Fruit fly (Drosophila melanogaster): ENCODE results near the gene Trs20.

Trs20 gene

dm6 chr3L:16131264-16132066 lies at the start of gene Trs20, which contains the start of gene elg1:
Gene Trs20, minus strand, starts transcription at chr3L:16131632.
Gene elg1, plus strand, starts transcription at chr3L:16132028.
- TF ChIP-seq CG5204 (GFP tag; optimal IDR thresholded peaks at IDR 0.05) (no peak), Clk (GFP tag; optimal IDR thresholded peaks at IDR 0.05) (no peak), cnc (optimal IDR thresholded peaks at IDR 0.05) (no peak), kay (GFP tag; ENCODE audit: borderline replicate concordance) (no peak), Mnt (GFP tag; optimal IDR thresholded peaks at IDR 0.05) (peak; percentile 73), CG7045 (GFP tag; optimal IDR thresholded peaks at IDR 0.05) (peak; percentile 56), toe (GFP tag; optimal IDR thresholded peaks at IDR 0.05) (no peak), CG12768 (GFP tag; optimal IDR thresholded peaks at IDR 0.05) (peak; percentile 81), CG1620 (GFP tag; optimal IDR thresholded peaks at IDR 0.05) (peak; percentile 38), cic (GFP tag; optimal IDR thresholded peaks at IDR 0.05) (peak; percentile 24), ovo (GFP tag; optimal IDR thresholded peaks at IDR 0.05) (peak; percentile 58), Hr96 (GFP tag; optimal IDR thresholded peaks at IDR 0.05) (no peak), CG14711 (tag; optimal IDR thresholded peaks at IDR 0.05) (peak; percentile 71), tj (GFP tag; optimal IDR thresholded peaks at IDR 0.05) (peak; percentile 37), bab1 (GFP tag; optimal IDR thresholded peaks at IDR 0.05) (no peak), Crg-1 (GFP tag; optimal IDR thresholded peaks at IDR 0.05) (peak; percentile 82), pad (GFP tag; optimal IDR thresholded peaks at IDR 0.05) (peak; percentile 81), CG11617 (GFP tag; optimal IDR thresholded peaks at IDR 0.05) (peak; percentile 67), CG33017 (tag; optimal IDR thresholded peaks at IDR 0.05) (peak; percentile 72), CG7101 (tag; optimal IDR thresholded peaks at IDR 0.05) (peak; percentile 79)

dm6 chr3L:16178433-16178832 lies 47.0 kb upstream of the Trs20 start:
- TF ChIP-seq CG5204 (GFP tag; optimal IDR thresholded peaks at IDR 0.05) (peak; percentile 4), toe (GFP tag; optimal IDR thresholded peaks at IDR 0.05) (no peak)

dm6 chr3L:16177751-16178150 lies 46.3 kb upstream of the Trs20 start:
- TF ChIP-seq CG33017 (tag; optimal IDR thresholded peaks at IDR 0.05) (no peak), Mnt (GFP tag; optimal IDR thresholded peaks at IDR 0.05) (no peak), CG14711 (tag; optimal IDR thresholded peaks at IDR 0.05) (no peak), CG12768 (GFP tag; optimal IDR thresholded peaks at IDR 0.05) (no peak), CG1620 (GFP tag; optimal IDR thresholded peaks at IDR 0.05) (no peak), Crg-1 (GFP tag; optimal IDR thresholded peaks at IDR 0.05) (no peak), cnc (optimal IDR thresholded peaks at IDR 0.05) (no peak), toe (GFP tag; optimal IDR thresholded peaks at IDR 0.05) (no peak), CG7101 (tag; optimal IDR thresholded peaks at IDR 0.05) (no peak), Hr96 (GFP tag; optimal IDR thresholded peaks at IDR 0.05) (no peak), kay (GFP tag; ENCODE audit: borderline replicate concordance) (no peak), cic (GFP tag; optimal IDR thresholded peaks at IDR 0.05) (no peak), Clk (GFP tag; optimal IDR thresholded peaks at IDR 0.05) (no peak), CG7045 (GFP tag; optimal IDR thresholded peaks at IDR 0.05) (no peak), CG5204 (GFP tag; optimal IDR thresholded peaks at IDR 0.05) (no peak)

dm6 chr3L:16177309-16177708 lies 45.9 kb upstream of the Trs20 start:
- TF ChIP-seq toe (GFP tag; optimal IDR thresholded peaks at IDR 0.05) (no peak), CG5204 (GFP tag; optimal IDR thresholded peaks at IDR 0.05) (no peak), bab1 (GFP tag; optimal IDR thresholded peaks at IDR 0.05) (no peak), tj (GFP tag; optimal IDR thresholded peaks at IDR 0.05) (no peak)

- no peak for TF ChIP-seq Clk (GFP tag; optimal IDR thresholded peaks at IDR 0.05)
- TF ChIP-seq pad (GFP tag; optimal IDR thresholded peaks at IDR 0.05): no peak
- TF ChIP-seq kay (GFP tag; ENCODE audit: borderline replicate concordance): no peak
- no peak for TF ChIP-seq cnc (optimal IDR thresholded peaks at IDR 0.05)
- TF ChIP-seq CG14711 (tag; optimal IDR thresholded peaks at IDR 0.05): no peak
- TF ChIP-seq CG5204 (GFP tag; optimal IDR thresholded peaks at IDR 0.05): no peak
- TF ChIP-seq CG33017 (tag; optimal IDR thresholded peaks at IDR 0.05): no peak
- no peak for TF ChIP-seq bab1 (GFP tag; optimal IDR thresholded peaks at IDR 0.05)
- TF ChIP-seq Crg-1 (GFP tag; optimal IDR thresholded peaks at IDR 0.05): no peak
These were observed 45.1 kb upstream of the Trs20 start for dm6 chr3L:16176492-16176891.

dm6 chr3L:16175628-16176263 lies 44.3 kb upstream of the Trs20 start:
- TF ChIP-seq bab1 (GFP tag; optimal IDR thresholded peaks at IDR 0.05): no peak
- TF ChIP-seq cic (GFP tag; optimal IDR thresholded peaks at IDR 0.05): no peak
- no peak for TF ChIP-seq CG5204 (GFP tag; optimal IDR thresholded peaks at IDR 0.05)
- no peak for TF ChIP-seq Clk (GFP tag; optimal IDR thresholded peaks at IDR 0.05)
- no peak for TF ChIP-seq CG7045 (GFP tag; optimal IDR thresholded peaks at IDR 0.05)
- no peak for TF ChIP-seq CG11617 (GFP tag; optimal IDR thresholded peaks at IDR 0.05)

dm6 chr3L:16174778-16175177 lies 43.3 kb upstream of the Trs20 start:
- TF ChIP-seq CG5204 (GFP tag; optimal IDR thresholded peaks at IDR 0.05) (no peak), cnc (optimal IDR thresholded peaks at IDR 0.05) (no peak), CG7045 (GFP tag; optimal IDR thresholded peaks at IDR 0.05) (no peak), CG14711 (tag; optimal IDR thresholded peaks at IDR 0.05) (no peak), toe (GFP tag; optimal IDR thresholded peaks at IDR 0.05) (no peak), bab1 (GFP tag; optimal IDR thresholded peaks at IDR 0.05) (no peak), tj (GFP tag; optimal IDR thresholded peaks at IDR 0.05) (no peak), ovo (GFP tag; optimal IDR thresholded peaks at IDR 0.05) (no peak), Mnt (GFP tag; optimal IDR thresholded peaks at IDR 0.05) (no peak), Clk (GFP tag; optimal IDR thresholded peaks at IDR 0.05) (no peak), CG12768 (GFP tag; optimal IDR thresholded peaks at IDR 0.05) (no peak), Hr96 (GFP tag; optimal IDR thresholded peaks at IDR 0.05) (no peak), cic (GFP tag; optimal IDR thresholded peaks at IDR 0.05) (no peak), Crg-1 (GFP tag; optimal IDR thresholded peaks at IDR 0.05) (no peak), CG11617 (GFP tag; optimal IDR thresholded peaks at IDR 0.05) (no peak)
